Worm (Caenorhabditis elegans) whole organism, L2 larva: ENCODE measurements around the gene C32H11.3.

Experiments used
- F13H6.1 ChIP-seq: sonication (generic microtip); optimal IDR thresholded peaks from 2 replicates; lab custom pipeline; 2016; ENCODE audit warnings: missing genetic modification characterization, missing compliant biosample characterization
- R02D3.7 ChIP-seq: fragments of 150-350 bp; optimal IDR thresholded peaks from 2 replicates; lab custom pipeline; 2014; ENCODE audit warnings: missing biosample characterization, missing genetic modification characterization
- Y55F3AM.14 ChIP-seq: fragments of 200-800 bp; sonication (Bioruptor generic); optimal IDR thresholded peaks from 2 replicates; lab custom pipeline; 2018; ENCODE audit warnings: mild to moderate bottlenecking, missing genetic modification characterization, missing compliant biosample characterization
- ZK546.5 ChIP-seq: sonication (generic microtip); optimal IDR thresholded peaks from 2 replicates; lab custom pipeline; 2017; ENCODE audit warnings: missing biosample characterization, missing genetic modification characterization
- alr-1 ChIP-seq: fragments of 150-350 bp; optimal IDR thresholded peaks from 2 replicates; lab custom pipeline; 2014; ENCODE audit warnings: missing biosample characterization, missing genetic modification characterization
- aly-2 ChIP-seq: fragments of 150-350 bp; optimal IDR thresholded peaks from 2 replicates; lab custom pipeline; 2014; ENCODE audit warnings: missing biosample characterization, missing genetic modification characterization
- ceh-16 ChIP-seq: fragments of 150-350 bp; optimal IDR thresholded peaks from 2 replicates; lab custom pipeline; 2014; ENCODE audit warnings: missing biosample characterization, missing genetic modification characterization
- ceh-82 ChIP-seq: fragments of 150-350 bp; optimal IDR thresholded peaks from 2 replicates; lab custom pipeline; 2014; ENCODE audit warnings: missing biosample characterization, missing genetic modification characterization
- crh-2 ChIP-seq: sonication (generic microtip); optimal IDR thresholded peaks from 2 replicates; lab custom pipeline; 2017; ENCODE audit warnings: missing biosample characterization, missing genetic modification characterization
- egl-27 ChIP-seq: sonication (generic microtip); optimal IDR thresholded peaks from 3 replicates; lab custom pipeline; 2017; ENCODE audit warnings: missing biosample characterization, missing genetic modification reagents, missing genetic modification characterization
- elt-1 ChIP-seq: fragments of 150-350 bp; optimal IDR thresholded peaks from 2 replicates; lab custom pipeline; 2014; ENCODE audit warnings: missing biosample characterization, missing genetic modification characterization
- elt-3 ChIP-seq: sonication (generic microtip); optimal IDR thresholded peaks from 2 replicates; lab custom pipeline; 2017; ENCODE audit warnings: missing biosample characterization, missing genetic modification characterization
- fos-1 ChIP-seq: fragments of 150-350 bp; optimal IDR thresholded peaks from 2 replicates; lab custom pipeline; 2014; ENCODE audit warnings: missing biosample characterization, missing genetic modification characterization
- lin-13 ChIP-seq: fragments of 150-350 bp; optimal IDR thresholded peaks from 2 replicates; lab custom pipeline; 2014; ENCODE audit warnings: missing biosample characterization, missing genetic modification reagents, missing genetic modification characterization
- mbf-1 ChIP-seq: sonication (generic microtip); optimal IDR thresholded peaks from 2 replicates; lab custom pipeline; 2017; ENCODE audit warnings: missing biosample characterization, missing genetic modification characterization
- mdl-1 ChIP-seq, 2 experiments: fragments of 150-350 bp in 1 of 2; sonication (generic microtip) in 1 of 2; optimal IDR thresholded peaks; 2 replicates each; lab custom pipeline; 2017; ENCODE audit warnings: missing biosample characterization in 2 of 2, missing genetic modification characterization in 2 of 2
- nhr-11 ChIP-seq: fragments of 150-350 bp; optimal IDR thresholded peaks from 2 replicates; lab custom pipeline; 2014; ENCODE audit warnings: missing biosample characterization, missing genetic modification characterization
- nhr-12 ChIP-seq: fragments of 150-350 bp; optimal IDR thresholded peaks from 2 replicates; lab custom pipeline; 2014; ENCODE audit warnings: missing biosample characterization, missing genetic modification characterization
- nhr-129 ChIP-seq: fragments of 150-350 bp; optimal IDR thresholded peaks from 2 replicates; lab custom pipeline; 2014; ENCODE audit warnings: missing biosample characterization, missing genetic modification characterization
- nhr-23 ChIP-seq: fragments of 150-350 bp; optimal IDR thresholded peaks from 2 replicates; lab custom pipeline; 2014; ENCODE audit warnings: missing biosample characterization, missing genetic modification reagents, missing genetic modification characterization
- nhr-237 ChIP-seq: fragments of 150-350 bp; optimal IDR thresholded peaks from 2 replicates; lab custom pipeline; 2014; ENCODE audit warnings: missing biosample characterization, missing genetic modification characterization
- nhr-25 ChIP-seq: fragments of 150-350 bp; sonication (generic microtip); optimal IDR thresholded peaks from 3 replicates; lab custom pipeline; 2014; ENCODE audit warnings: missing biosample characterization, missing genetic modification characterization
- nhr-6 ChIP-seq: fragments of 150-350 bp; optimal IDR thresholded peaks from 2 replicates; lab custom pipeline; 2014; ENCODE audit warnings: missing biosample characterization, missing genetic modification characterization
- nhr-77 ChIP-seq: fragments of 150-350 bp; optimal IDR thresholded peaks from 2 replicates; lab custom pipeline; 2014; ENCODE audit warnings: missing biosample characterization, missing genetic modification characterization
- sem-4 ChIP-seq: fragments of 150-350 bp; optimal IDR thresholded peaks from 2 replicates; lab custom pipeline; 2014; ENCODE audit warnings: missing biosample characterization, missing genetic modification reagents, missing genetic modification characterization
- sma-3 ChIP-seq: sonication (generic microtip); optimal IDR thresholded peaks from 2 replicates; lab custom pipeline; 2016; ENCODE audit warnings: missing genetic modification reagents, missing genetic modification characterization, missing compliant biosample characterization
- sma-9 ChIP-seq, 2 experiments: fragments of 150-350 bp in 1 of 2; sonication (generic microtip) in 1 of 2; optimal IDR thresholded peaks; 2 replicates each; lab custom pipeline; 2014 to 2016; ENCODE audit warnings: missing genetic modification characterization in 2 of 2, mild to moderate bottlenecking in 1 of 2, missing biosample characterization in 1 of 2, missing compliant biosample characterization in 1 of 2, missing genetic modification reagents in 1 of 2, moderate library complexity in 1 of 2
- snpc-4 ChIP-seq: fragments of 150-350 bp; optimal IDR thresholded peaks from 2 replicates; lab custom pipeline; 2014; ENCODE audit warnings: missing biosample characterization, missing genetic modification characterization
- unc-39 ChIP-seq: fragments of 150-350 bp; optimal IDR thresholded peaks from 2 replicates; lab custom pipeline; 2014; ENCODE audit warnings: missing biosample characterization, missing genetic modification characterization
- unc-55 ChIP-seq: fragments of 150-350 bp; sonication (generic microtip); optimal IDR thresholded peaks from 3 replicates; lab custom pipeline; 2014; ENCODE audit warnings: missing biosample characterization, missing genetic modification reagents, missing genetic modification characterization
- unc-62 ChIP-seq: fragments of 150-350 bp; optimal IDR thresholded peaks from 2 replicates; lab custom pipeline; 2014; ENCODE audit warnings: missing biosample characterization, missing genetic modification reagents, missing genetic modification characterization
- ztf-1 ChIP-seq: fragments of 200-800 bp; sonication (Bioruptor generic); conservative IDR thresholded peaks from 2 replicates; pipeline ENCODE4 v1.3.6; 2022; ENCODE audit warnings: missing genetic modification characterization, missing compliant biosample characterization
- ztf-11 ChIP-seq: sonication (generic microtip); optimal IDR thresholded peaks from 2 replicates; lab custom pipeline; 2017; ENCODE audit warnings: missing biosample characterization, missing genetic modification characterization

Gene C32H11.3

ce11 chrIV:12942633-12943032, 24.3 kb downstream of the C32H11.3 start, which contains the start of gene dct-19:
Gene dct-19 (plus strand): TSS chrIV:12942933.
- no peak for TF ChIP-seq mdl-1 (tag; optimal IDR thresholded peaks at IDR 0.05; lab: Kevin White, UChicago)
- no peak for TF ChIP-seq ceh-82
- TF ChIP-seq unc-39 (tag; lab: Kevin White, UChicago): no peak
- TF ChIP-seq ztf-11 (tag; lab: Kevin White, UChicago): no peak
- no peak for TF ChIP-seq sma-9 (GFP tag; optimal IDR thresholded peaks at IDR 0.05; lab: Kevin White, UChicago)
- TF ChIP-seq sma-9 (tag; optimal IDR thresholded peaks at IDR 0.05; lab: Kevin White, UChicago): no peak
- TF ChIP-seq unc-55 (GFP tag; lab: Kevin White, UChicago): no peak
- TF ChIP-seq nhr-6: no peak
- no peak for TF ChIP-seq ceh-16 (tag; lab: Kevin White, UChicago)
- TF ChIP-seq fos-1: no peak
- no peak for TF ChIP-seq lin-13
- TF ChIP-seq snpc-4 (tag; lab: Kevin White, UChicago): no peak

ce11 chrIV:12946488-12946887, 28.1 kb downstream of the C32H11.3 start, which contains the start of gene F55G11.1:
Gene F55G11.1 (minus strand): TSS chrIV:12946588.
- TF ChIP-seq elt-1 (tag; lab: Kevin White, UChicago) (no peak), crh-2 (tag; lab: Kevin White, UChicago) (no peak), nhr-6 (no peak), mbf-1 (tag; lab: Kevin White, UChicago) (no peak), nhr-11 (tag; lab: Kevin White, UChicago) (no peak), aly-2 (tag; lab: Kevin White, UChicago) (no peak)

ce11 chrIV:12948470-12948869, 30.1 kb downstream of the C32H11.3 start, which contains the start of gene F55G11.10:
Gene F55G11.10 (plus strand): TSS chrIV:12948770.
- no peak for TF ChIP-seq ztf-1
- TF ChIP-seq nhr-77 (tag; lab: Kevin White, UChicago): no peak
- TF ChIP-seq alr-1: no peak
- TF ChIP-seq egl-27 (tag; lab: Kevin White, UChicago): no peak
- TF ChIP-seq ZK546.5 (tag; lab: Kevin White, UChicago): no peak
- TF ChIP-seq sma-3: no peak
- no peak for TF ChIP-seq nhr-25 (tag; lab: Kevin White, UChicago)

- no peak for TF ChIP-seq ceh-82
- no peak for TF ChIP-seq F13H6.1
- TF ChIP-seq ztf-1: no peak
- TF ChIP-seq crh-2 (tag; lab: Kevin White, UChicago): no peak
- no peak for TF ChIP-seq sma-9 (GFP tag; optimal IDR thresholded peaks at IDR 0.05; lab: Kevin White, UChicago)
- no peak for TF ChIP-seq sma-9 (tag; optimal IDR thresholded peaks at IDR 0.05; lab: Kevin White, UChicago)
- no peak for TF ChIP-seq ztf-11 (tag; lab: Kevin White, UChicago)
- TF ChIP-seq Y55F3AM.14: no peak
Measured at ce11 chrIV:12957730-12958129, 39.4 kb downstream of the C32H11.3 start, which contains the start of gene F55G11.6. Gene F55G11.6 (plus strand): TSS chrIV:12958030.

ce11 chrIV:12960136-12960535, 41.8 kb downstream of the C32H11.3 start, which contains the start of gene F55G11.7:
Gene F55G11.7 (plus strand): TSS chrIV:12960436.
- no peak for TF ChIP-seq elt-1 (tag; lab: Kevin White, UChicago)
- no peak for TF ChIP-seq sma-9 (GFP tag; optimal IDR thresholded peaks at IDR 0.05; lab: Kevin White, UChicago)
- TF ChIP-seq sma-9 (tag; optimal IDR thresholded peaks at IDR 0.05; lab: Kevin White, UChicago): no peak
- no peak for TF ChIP-seq nhr-6
- TF ChIP-seq nhr-12 (tag; lab: Kevin White, UChicago): no peak
- TF ChIP-seq sma-3: no peak
- no peak for TF ChIP-seq alr-1
- TF ChIP-seq ceh-82: no peak
- TF ChIP-seq sem-4 (tag; lab: Kevin White, UChicago): no peak
- no peak for TF ChIP-seq nhr-11 (tag; lab: Kevin White, UChicago)
- no peak for TF ChIP-seq nhr-129 (tag; lab: Kevin White, UChicago)
- no peak for TF ChIP-seq nhr-237 (tag; lab: Kevin White, UChicago)
- no peak for TF ChIP-seq snpc-4 (tag; lab: Kevin White, UChicago)
- no peak for TF ChIP-seq R02D3.7 (tag; lab: Kevin White, UChicago)
- TF ChIP-seq unc-62 (GFP tag; lab: Kevin White, UChicago): no peak
- no peak for TF ChIP-seq nhr-23 (tag; lab: Kevin White, UChicago)
- TF ChIP-seq elt-3 (tag; lab: Kevin White, UChicago): no peak
- TF ChIP-seq, all 48 proteins: peak for 0
